Worm (Caenorhabditis elegans): ENCODE measurements around the gene F40H6.5.

DNA sequence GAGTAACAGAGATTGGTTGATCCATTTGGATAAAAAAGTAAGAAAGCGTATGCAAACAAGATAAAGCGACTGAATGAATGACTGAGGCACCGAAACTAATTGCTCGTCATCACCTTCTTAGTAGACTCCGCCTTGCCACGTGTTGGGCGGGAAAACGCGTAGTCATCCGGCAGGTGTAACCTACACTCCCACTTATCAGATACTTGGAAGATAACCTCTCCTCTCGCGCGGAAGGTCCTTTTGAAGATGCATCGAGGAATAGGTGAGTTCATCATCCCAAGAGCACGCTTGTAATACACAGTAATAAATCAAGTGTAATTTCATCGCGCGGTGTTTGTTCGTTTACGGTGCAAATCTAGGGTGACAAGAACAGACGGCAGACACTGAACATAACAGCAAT, 8.7 kb downstream of the F40H6.5 start, which contains the start of gene tbx-11:
- TF ChIP-seq dve-1 (tag; optimal IDR thresholded peaks at IDR 0.05) (no peak), fax-1 (tag; optimal IDR thresholded peaks at IDR 0.05) (no peak), pha-2 (tag; optimal IDR thresholded peaks at IDR 0.05) (no peak), sox-4 (tag; optimal IDR thresholded peaks at IDR 0.05) (no peak), pqm-1 (tag; optimal IDR thresholded peaks at IDR 0.05) (no peak)

Measured in whole organism, late embryonic.